Worm (Caenorhabditis elegans) whole organism, L2 larva: Measurements from ENCODE around the gene ZK813.6.

Experiments used
- alr-1 ChIP-seq: fragments of 150-350 bp; optimal IDR thresholded peaks from 2 replicates; lab custom pipeline; 2014; ENCODE audit warnings: missing biosample characterization, missing genetic modification characterization
- ceh-16 ChIP-seq: fragments of 150-350 bp; optimal IDR thresholded peaks from 2 replicates; lab custom pipeline; 2014; ENCODE audit warnings: missing biosample characterization, missing genetic modification characterization
- nhr-25 ChIP-seq: fragments of 150-350 bp; sonication (generic microtip); optimal IDR thresholded peaks from 3 replicates; lab custom pipeline; 2014; ENCODE audit warnings: missing biosample characterization, missing genetic modification characterization
- unc-39 ChIP-seq: fragments of 150-350 bp; optimal IDR thresholded peaks from 2 replicates; lab custom pipeline; 2014; ENCODE audit warnings: missing biosample characterization, missing genetic modification characterization

DNA sequence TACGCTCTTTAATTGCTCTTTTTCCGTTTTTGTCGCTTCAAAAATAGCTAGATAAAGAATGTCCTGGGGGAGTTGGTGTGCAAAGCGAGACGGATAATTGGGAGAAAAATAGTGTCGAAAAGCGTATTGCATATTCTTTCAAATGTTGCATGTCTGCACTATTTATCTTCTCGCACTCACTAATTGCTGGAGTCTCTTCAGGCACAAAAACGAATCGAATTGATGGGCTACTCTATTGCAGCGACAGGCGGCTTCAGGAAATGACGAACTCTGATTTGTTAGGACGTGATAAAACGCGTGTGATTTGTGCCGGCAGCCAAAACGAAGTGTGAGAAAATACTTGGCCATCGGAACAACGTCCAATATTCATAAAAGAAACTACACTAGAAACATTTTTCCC lies 15.7 kb downstream of the ZK813.6 start:
- TF ChIP-seq nhr-25 (tag; lab: Kevin White, UChicago) = no peak
- TF ChIP-seq ceh-16 (tag; lab: Kevin White, UChicago) = no peak
- TF ChIP-seq alr-1 (tag; lab: Kevin White, UChicago) = no peak
- TF ChIP-seq unc-39 (tag; lab: Kevin White, UChicago) = no peak
